Worm (Caenorhabditis elegans) whole organism, early embryonic: ENCODE results near the gene grd-5.

Experiments
- aly-1 ChIP-seq: sonication (generic microtip); optimal IDR thresholded peaks from 2 replicates; lab custom pipeline; 2016; ENCODE audit warnings: missing genetic modification characterization, missing compliant biosample characterization
- ama-1 ChIP-seq: fragments of 150-350 bp; optimal IDR thresholded peaks from 2 replicates; lab custom pipeline; 2014
- flt-1 ChIP-seq: fragments of 200-800 bp; sonication (Bioruptor generic); IDR thresholded peaks from 2 replicates; pipeline ENCODE4 v1.3.6; 2022; ENCODE audit warnings: missing genetic modification characterization, missing compliant biosample characterization

DNA sequence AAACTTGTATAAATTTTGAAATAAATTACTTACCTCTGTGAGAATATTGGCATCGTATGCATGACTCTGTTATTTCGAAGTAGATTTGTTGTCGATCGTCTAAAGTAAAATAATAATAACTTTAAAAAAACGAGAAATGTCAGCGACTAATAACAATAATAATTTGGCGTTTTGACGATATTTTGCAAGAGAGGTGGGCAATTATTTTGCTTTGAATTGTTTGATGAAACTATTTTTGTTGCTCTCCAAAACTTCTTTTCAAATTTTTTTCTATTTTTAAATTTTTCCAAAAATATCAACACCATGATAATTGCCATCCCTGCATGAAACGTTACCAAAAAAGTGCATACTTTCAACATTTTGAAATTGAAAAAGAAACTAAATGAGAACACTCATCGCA lies 19.6 kb upstream of the grd-5 start, which contains the start of gene F41E6.7:
- TF ChIP-seq ama-1 (lab: Kevin White, UChicago), result no peak
- TF ChIP-seq flt-1 (GFP tag; lab: Robert Waterston, UW), result no peak
- TF ChIP-seq aly-1 (tag; lab: Kevin White, UChicago), result no peak
